Fruit fly (Drosophila melanogaster) whole organism, embryonic: ENCODE measurements around the gene Nup98-96.
A peak's percentile ranks its signal among the peaks of the same experiment; 100 is the strongest.

Experiments
- BEAF-32 ChIP-seq: fragments of 200-800 bp; sonication (Bioruptor generic); optimal IDR thresholded peaks from 3 replicates; lab custom pipeline; 2017; ENCODE audit warnings: missing biosample characterization, missing genetic modification characterization, mild to moderate bottlenecking, moderate library complexity, missing genetic modification reagents
- Bgb ChIP-seq: fragments of 200-800 bp; sonication (Bioruptor generic); IDR thresholded peaks from 2 replicates; pipeline ENCODE4 v1.3.6; 2022; ENCODE audit warnings: missing biosample characterization, missing genetic modification characterization; ENCODE audit not compliant: partially characterized antibody
- CG10267 ChIP-seq: fragments of 200-800 bp; sonication (Bioruptor generic); optimal IDR thresholded peaks from 2 replicates; lab custom pipeline; 2018; ENCODE audit warnings: missing biosample characterization, mild to moderate bottlenecking, missing genetic modification characterization, moderate library complexity
- CG10462 ChIP-seq: fragments of 200-800 bp; sonication (Bioruptor generic); optimal IDR thresholded peaks from 2 replicates; lab custom pipeline; 2016; ENCODE audit warnings: missing biosample characterization, missing genetic modification characterization
- CG11093 ChIP-seq: fragments of 200-800 bp; sonication (Bioruptor generic); IDR thresholded peaks from 3 replicates; pipeline ENCODE4 v1.3.6; 2022; ENCODE audit warnings: missing biosample characterization, missing genetic modification characterization
- CG1233 ChIP-seq: fragments of 200-800 bp; sonication (Bioruptor generic); optimal IDR thresholded peaks from 4 replicates; lab custom pipeline; 2018; ENCODE audit warnings: missing biosample characterization, mild to moderate bottlenecking, missing genetic modification characterization
- CG12744 ChIP-seq: fragments of 200-800 bp; sonication (Bioruptor generic); optimal IDR thresholded peaks from 2 replicates; lab custom pipeline; 2016; ENCODE audit warnings: missing biosample characterization, missing genetic modification characterization
- CG14667 ChIP-seq: fragments of 200-800 bp; sonication (Bioruptor generic); IDR thresholded peaks from 2 replicates; pipeline ENCODE4 v1.3.6; 2022; ENCODE audit warnings: missing biosample characterization, missing genetic modification characterization
- CG15696 ChIP-seq: fragments of 200-800 bp; sonication (Bioruptor generic); optimal IDR thresholded peaks from 2 replicates; lab custom pipeline; 2019; ENCODE audit warnings: missing biosample characterization, mild to moderate bottlenecking, missing genetic modification characterization, moderate library complexity
- CG3065 ChIP-seq: fragments of 200-800 bp; sonication (Bioruptor generic); optimal IDR thresholded peaks from 2 replicates; lab custom pipeline; 2016; ENCODE audit warnings: missing biosample characterization, missing genetic modification characterization
- CG32767 ChIP-seq: fragments of 200-800 bp; sonication (Bioruptor generic); IDR thresholded peaks from 2 replicates; pipeline ENCODE4 v1.3.6; 2022; ENCODE audit warnings: missing biosample characterization, missing genetic modification characterization
- CG3726 ChIP-seq: fragments of 200-800 bp; sonication (Bioruptor generic); IDR thresholded peaks from 3 replicates; pipeline ENCODE4, ENCODE4 v1.3.6; 2022; ENCODE audit warnings: missing biosample characterization, missing genetic modification characterization
- CG3847 ChIP-seq: fragments of 200-800 bp; sonication (Bioruptor generic); IDR thresholded peaks from 2 replicates; pipeline ENCODE4 v1.3.6; 2022; ENCODE audit warnings: missing biosample characterization, missing genetic modification characterization
- CG4707 ChIP-seq: fragments of 200-800 bp; sonication (Bioruptor generic); optimal IDR thresholded peaks from 2 replicates; lab custom pipeline; 2018; ENCODE audit warnings: missing biosample characterization, mild to moderate bottlenecking, missing genetic modification characterization, moderate library complexity
- CG6654 ChIP-seq: fragments of 200-800 bp; sonication (Bioruptor generic); optimal IDR thresholded peaks from 2 replicates; lab custom pipeline; 2017; ENCODE audit warnings: missing biosample characterization, mild to moderate bottlenecking, missing genetic modification characterization
- CG6689 ChIP-seq: fragments of 200-800 bp; sonication (Bioruptor generic); IDR thresholded peaks from 2 replicates; pipeline ENCODE4 v1.3.6; 2022; ENCODE audit warnings: missing biosample characterization, missing genetic modification characterization
- CG8281 ChIP-seq: fragments of 200-800 bp; sonication (Bioruptor generic); optimal IDR thresholded peaks from 2 replicates; lab custom pipeline; 2018; ENCODE audit warnings: missing biosample characterization, mild to moderate bottlenecking, missing genetic modification characterization, moderate library complexity
- CG8478 ChIP-seq: fragments of >200 bp; optimal IDR thresholded peaks from 2 replicates; lab custom pipeline; 2018
- CG8944 ChIP-seq: fragments of 200-800 bp; sonication (Bioruptor generic); optimal IDR thresholded peaks from 3 replicates; lab custom pipeline; 2016; ENCODE audit warnings: missing biosample characterization, missing genetic modification characterization
- CG9727 ChIP-seq: fragments of 200-800 bp; sonication (Bioruptor generic); optimal IDR thresholded peaks from 3 replicates; lab custom pipeline; 2017; ENCODE audit warnings: missing biosample characterization, mild to moderate bottlenecking, missing genetic modification characterization
- CG9817 ChIP-seq: fragments of 200-800 bp; sonication (Bioruptor generic); optimal IDR thresholded peaks from 2 replicates; lab custom pipeline; 2018; ENCODE audit warnings: missing biosample characterization, mild to moderate bottlenecking, missing genetic modification characterization, moderate library complexity
- Deaf1 ChIP-seq: fragments of 200-800 bp; optimal IDR thresholded peaks from 3 replicates; lab custom pipeline; 2019; ENCODE audit warnings: missing biosample characterization, mild to moderate bottlenecking, missing genetic modification characterization, moderate library complexity
- Dip3 ChIP-seq: fragments of 200-800 bp; sonication (Bioruptor generic); optimal IDR thresholded peaks from 3 replicates; lab custom pipeline; 2016; ENCODE audit warnings: missing biosample characterization, missing genetic modification characterization
- Doc2 ChIP-seq: fragments of 200-800 bp; sonication (Bioruptor generic); IDR thresholded peaks from 2 replicates; pipeline ENCODE4 v1.3.6; 2022; ENCODE audit warnings: missing biosample characterization, missing genetic modification characterization
- Gsc ChIP-seq: fragments of 200-800 bp; sonication (Bioruptor generic); IDR thresholded peaks from 2 replicates; pipeline ENCODE4 v1.3.6; 2022; ENCODE audit warnings: missing biosample characterization, missing genetic modification characterization
- HLH54F ChIP-seq: fragments of 200-800 bp; sonication (Bioruptor generic); optimal IDR thresholded peaks from 3 replicates; lab custom pipeline; 2016; ENCODE audit warnings: missing biosample characterization, missing genetic modification characterization
- Hr78 ChIP-seq, 2 experiments: fragments of 200-800 bp in 1 of 2; fragments of >200 bp in 1 of 2; sonication (Bioruptor generic) in 1 of 2; optimal IDR thresholded peaks; 2 replicates each; lab custom pipeline; 2017 to 2019; ENCODE audit warnings: missing biosample characterization in 2 of 2, missing genetic modification characterization in 2 of 2, mild to moderate bottlenecking in 1 of 2, moderate library complexity in 1 of 2
- Jarid2 ChIP-seq: fragments of 200-800 bp; sonication (Bioruptor generic); optimal IDR thresholded peaks from 3 replicates; lab custom pipeline; 2017; ENCODE audit warnings: mild to moderate bottlenecking, missing biosample characterization, missing genetic modification reagents, missing genetic modification characterization
- NK7.1 ChIP-seq: fragments of 200-800 bp; sonication (Bioruptor generic); optimal IDR thresholded peaks from 3 replicates; lab custom pipeline; 2016; ENCODE audit warnings: missing biosample characterization, missing genetic modification characterization
- Opbp ChIP-seq: fragments of 200-800 bp; sonication (Bioruptor generic); IDR thresholded peaks from 3 replicates; pipeline ENCODE4 v1.3.6; 2022; ENCODE audit warnings: missing biosample characterization, missing genetic modification characterization; ENCODE audit not compliant: partially characterized antibody
- Ptx1 ChIP-seq: fragments of 200-800 bp; sonication (Bioruptor generic); IDR thresholded peaks from 2 replicates; pipeline ENCODE4 v1.3.6; 2022; ENCODE audit warnings: missing biosample characterization, missing genetic modification characterization
- Side ChIP-seq: fragments of 200-800 bp; sonication (Bioruptor generic); optimal IDR thresholded peaks from 2 replicates; lab custom pipeline; 2016; ENCODE audit warnings: missing biosample characterization, missing genetic modification characterization
- Sox100B ChIP-seq: fragments of 200-800 bp; sonication (Bioruptor generic); optimal IDR thresholded peaks from 3 replicates; lab custom pipeline; 2018; ENCODE audit warnings: missing biosample characterization, mild to moderate bottlenecking, missing genetic modification characterization
- Spps ChIP-seq: fragments of 200-800 bp; sonication (Bioruptor generic); optimal IDR thresholded peaks from 2 replicates; lab custom pipeline; 2018; ENCODE audit warnings: missing biosample characterization, mild to moderate bottlenecking, missing genetic modification characterization
- Stat92E ChIP-seq, 3 experiments: fragments of >200 bp in 2 of 3; fragments of 200-800 bp in 1 of 3; sonication (Bioruptor generic) in 1 of 3; optimal IDR thresholded peaks; 2 replicates each; lab custom pipeline; 2017 to 2019; ENCODE audit warnings: missing biosample characterization in 3 of 3, missing genetic modification characterization in 3 of 3, mild to moderate bottlenecking in 1 of 3, moderate library complexity in 1 of 3
- YL-1 ChIP-seq: fragments of 200-800 bp; sonication (Bioruptor generic); optimal IDR thresholded peaks from 3 replicates; lab custom pipeline; 2017; ENCODE audit warnings: missing biosample characterization, mild to moderate bottlenecking, missing genetic modification characterization
- ap ChIP-seq: fragments of 200-800 bp; sonication (Bioruptor generic); IDR thresholded peaks from 2 replicates; pipeline ENCODE4 v1.3.6; 2022; ENCODE audit warnings: missing biosample characterization, missing genetic modification characterization
- bab2 ChIP-seq: fragments of 200-800 bp; sonication (Bioruptor generic); optimal IDR thresholded peaks from 2 replicates; lab custom pipeline; 2016; ENCODE audit warnings: missing biosample characterization, missing genetic modification characterization
- bigmax ChIP-seq: fragments of 200-800 bp; sonication (Bioruptor generic); optimal IDR thresholded peaks from 2 replicates; lab custom pipeline; 2018; ENCODE audit warnings: missing biosample characterization, mild to moderate bottlenecking, missing genetic modification characterization
- br ChIP-seq: fragments of >200 bp; optimal IDR thresholded peaks from 2 replicates; lab custom pipeline; 2017
- dan ChIP-seq: fragments of 200-800 bp; sonication (Bioruptor generic); IDR thresholded peaks from 2 replicates; pipeline ENCODE4 v1.3.6; 2022; ENCODE audit warnings: missing biosample characterization, missing genetic modification characterization
- dysf ChIP-seq: fragments of 200-800 bp; sonication (Bioruptor generic); IDR thresholded peaks from 3 replicates; pipeline ENCODE4 v1.3.6; 2022; ENCODE audit warnings: missing biosample characterization, missing genetic modification characterization
- en ChIP-seq: fragments of 200-800 bp; sonication (Bioruptor generic); optimal IDR thresholded peaks from 2 replicates; lab custom pipeline; 2016; ENCODE audit warnings: missing biosample characterization, missing genetic modification characterization
- esg ChIP-seq: fragments of 200-800 bp; sonication (Bioruptor generic); conservative IDR thresholded peaks from 2 replicates; pipeline ENCODE4 v1.3.6; 2022; ENCODE audit warnings: missing biosample characterization, missing genetic modification characterization
- gem ChIP-seq: fragments of 200-800 bp; sonication (Bioruptor generic); optimal IDR thresholded peaks from 2 replicates; lab custom pipeline; 2019; ENCODE audit warnings: missing biosample characterization, mild to moderate bottlenecking, missing genetic modification characterization, moderate library complexity
- gfzf ChIP-seq: fragments of 200-800 bp; sonication (Bioruptor generic); optimal IDR thresholded peaks from 2 replicates; lab custom pipeline; 2016; ENCODE audit warnings: missing biosample characterization, mild to moderate bottlenecking, missing genetic modification characterization, moderate library complexity
- hb ChIP-seq: fragments of 200-800 bp; sonication (Bioruptor generic); IDR thresholded peaks from 3 replicates; pipeline ENCODE4 v1.3.6; 2022; ENCODE audit warnings: missing biosample characterization, missing genetic modification characterization; ENCODE audit not compliant: partially characterized antibody
- hth ChIP-seq: fragments of >200 bp; optimal IDR thresholded peaks from 2 replicates; lab custom pipeline; 2017; ENCODE audit warnings: inconsistent platforms
- scrt ChIP-seq: fragments of 200-800 bp; sonication (Bioruptor generic); optimal IDR thresholded peaks from 2 replicates; lab custom pipeline; 2018; ENCODE audit warnings: missing biosample characterization, mild to moderate bottlenecking, missing genetic modification characterization, moderate library complexity
- shn ChIP-seq: fragments of 200-800 bp; sonication (Bioruptor generic); optimal IDR thresholded peaks from 3 replicates; lab custom pipeline; 2016; ENCODE audit warnings: missing biosample characterization, missing genetic modification characterization
- wor ChIP-seq: fragments of 200-800 bp; sonication (Bioruptor generic); IDR thresholded peaks from 2 replicates; pipeline ENCODE4 v1.3.6; 2022; ENCODE audit warnings: missing biosample characterization, missing genetic modification characterization

Nup98-96 gene

dm6 chr3R:23783961-23784360, 2.5 kb upstream of the Nup98-96 start (continued):
- TF ChIP-seq CG10462 (GFP tag; lab: Kevin White, UChicago) (peak; percentile 53), Side (peak; percentile 39), Opbp (no peak), Deaf1 (tag; lab: Kevin White, UChicago) (peak; percentile 46), esg (GFP tag; lab: Robert Waterston, UW) (peak; percentile 53), Hr78 (GFP tag; optimal IDR thresholded peaks at IDR 0.05; lab: Kevin White, UChicago) (peak in 1 of 2 experiments; percentile 46), Spps (peak; percentile 83), CG6654 (GFP tag; lab: Kevin White, UChicago) (peak; percentile 75), CG3065 (GFP tag; lab: Kevin White, UChicago) (peak; percentile 10), scrt (no peak), hb (GFP tag; lab: Robert Waterston, UW) (no peak), CG10267 (tag; lab: Kevin White, UChicago) (peak; percentile 78), wor (GFP tag; lab: Robert Waterston, UW) (peak; percentile 63), CG4707 (GFP tag; lab: Kevin White, UChicago) (peak; percentile 89), CG8478 (lab: Kevin White, UChicago) (no peak), en (GFP tag; lab: Kevin White, UChicago) (peak; percentile 17), gem (peak; percentile 91), bigmax (no peak), CG9727 (GFP tag; lab: Kevin White, UChicago) (peak; percentile 77), CG11093 (peak; percentile 65; the same call in 2 of the 3 replicates), Gsc (GFP tag; lab: Robert Waterston, UW) (no peak), CG15696 (tag; lab: Kevin White, UChicago) (peak; percentile 61), CG9817 (tag; lab: Kevin White, UChicago) (peak; percentile 55), Sox100B (GFP tag; lab: Kevin White, UChicago) (peak; percentile 79), CG3726 (GFP tag; lab: Robert Waterston, UW) (peak; percentile 77; the same call in 2 of the 3 replicates), CG8944 (GFP tag; lab: Kevin White, UChicago) (peak; percentile 10), dan (GFP tag; lab: Robert Waterston, UW) (no peak), Jarid2 (GFP tag; lab: Kevin White, UChicago) (peak; percentile 34), gfzf (GFP tag; lab: Kevin White, UChicago) (no peak), CG12744 (GFP tag; lab: Kevin White, UChicago) (peak; percentile 31), dysf (GFP tag; lab: Robert Waterston, UW) (peak; percentile 71), Ptx1 (GFP tag; lab: Robert Waterston, UW) (peak; percentile 72), CG32767 (GFP tag; lab: Robert Waterston, UW) (peak; percentile 50; the same call in 1 of the 2 replicates), HLH54F (GFP tag; lab: Kevin White, UChicago) (peak; percentile 27), CG8281 (tag; lab: Kevin White, UChicago) (peak; percentile 32), BEAF-32 (GFP tag; lab: Kevin White, UChicago) (no peak), hth (lab: Kevin White, UChicago) (no peak), Bgb (GFP tag; lab: Robert Waterston, UW) (no peak), CG3847 (peak; percentile 50), Stat92E (GFP tag; optimal IDR thresholded peaks at IDR 0.05; lab: Kevin White, UChicago) (no peak), CG6689 (peak; percentile 80), br (lab: Kevin White, UChicago) (no peak), CG14667 (GFP tag; lab: Robert Waterston, UW) (peak; percentile 19; the same call in 1 of the 2 replicates), CG1233 (peak; percentile 67), NK7.1 (GFP tag; lab: Kevin White, UChicago) (peak; percentile 49), bab2 (peak; percentile 48), ap (peak; percentile 58; the same call in 1 of the 2 replicates), shn (GFP tag; lab: Kevin White, UChicago) (peak; percentile 60), Doc2 (GFP tag; lab: Robert Waterston, UW) (0 out of 2 replicates have a peak, but pooled peaks have one; percentile 5), Dip3 (GFP tag; lab: Kevin White, UChicago) (peak; percentile 25), YL-1 (GFP tag; lab: Kevin White, UChicago) (no peak)
